Worm (Caenorhabditis elegans) whole organism, young adult: ENCODE measurements around the gene ssup-72.
A peak's percentile ranks its signal among the peaks of the same experiment; 100 is the strongest.

ENCODE experiments used
- B0019.2 ChIP-seq: fragments of 200-800 bp; sonication (Bioruptor generic); conservative IDR thresholded peaks from 2 replicates; pipeline ENCODE4 v1.3.6; 2022; ENCODE audit warnings: missing genetic modification reagents, missing genetic modification characterization, missing compliant biosample characterization
- B0261.1 ChIP-seq: sonication (generic microtip); optimal IDR thresholded peaks from 2 replicates; lab custom pipeline; 2016; ENCODE audit warnings: mild to moderate bottlenecking, missing genetic modification characterization, moderate library complexity, missing compliant biosample characterization
- B0336.3 ChIP-seq: fragments of 200-800 bp; sonication (Bioruptor generic); IDR thresholded peaks from 2 replicates; pipeline ENCODE4 v1.3.6; 2022; ENCODE audit warnings: missing genetic modification characterization, missing compliant biosample characterization
- F10E7.11 ChIP-seq: sonication (generic microtip); optimal IDR thresholded peaks from 2 replicates; lab custom pipeline; 2017; ENCODE audit warnings: mild to moderate bottlenecking, missing genetic modification characterization, moderate library complexity, missing compliant biosample characterization
- F33H1.4 ChIP-seq: fragments of 200-800 bp; sonication (Bioruptor generic); IDR thresholded peaks from 2 replicates; pipeline ENCODE4 v1.3.6; 2022; ENCODE audit warnings: missing genetic modification reagents, missing genetic modification characterization, missing compliant biosample characterization
- F39B2.1 ChIP-seq: fragments of 200-800 bp; sonication (Bioruptor generic); IDR thresholded peaks from 2 replicates; pipeline ENCODE4 v1.3.6; 2022; ENCODE audit warnings: missing genetic modification reagents, missing genetic modification characterization, missing compliant biosample characterization
- F55B11.4 ChIP-seq: sonication (generic microtip); optimal IDR thresholded peaks from 2 replicates; lab custom pipeline; 2016; ENCODE audit warnings: missing compliant biosample characterization, missing genetic modification characterization, borderline replicate concordance; ENCODE audit not compliant: insufficient read depth
- F57A8.1 ChIP-seq: fragments of 200-800 bp; sonication (Bioruptor generic); optimal IDR thresholded peaks from 2 replicates; lab custom pipeline; 2018; ENCODE audit warnings: mild to moderate bottlenecking, missing genetic modification characterization, moderate library complexity, missing compliant biosample characterization
- K12H6.12 ChIP-seq: fragments of 200-800 bp; sonication (Bioruptor generic); optimal IDR thresholded peaks from 2 replicates; lab custom pipeline; 2018; ENCODE audit warnings: mild to moderate bottlenecking, missing genetic modification characterization, missing compliant biosample characterization
- T07F8.4 ChIP-seq: sonication (generic microtip); optimal IDR thresholded peaks from 2 replicates; lab custom pipeline; 2016; ENCODE audit warnings: mild to moderate bottlenecking, missing genetic modification characterization, moderate library complexity, missing compliant biosample characterization
- Y56A3A.18 ChIP-seq: fragments of 200-800 bp; sonication (Bioruptor generic); IDR thresholded peaks from 2 replicates; pipeline ENCODE4 v1.3.6; 2022; ENCODE audit warnings: missing genetic modification reagents, missing genetic modification characterization, missing compliant biosample characterization
- Y79H2A.3 ChIP-seq: fragments of 200-800 bp; sonication (Bioruptor generic); conservative IDR thresholded peaks from 2 replicates; pipeline ENCODE4 v1.3.6; 2022; ENCODE audit warnings: missing genetic modification reagents, missing genetic modification characterization, missing compliant biosample characterization
- Y95B8A.8 ChIP-seq: fragments of 200-800 bp; sonication (Bioruptor generic); IDR thresholded peaks from 2 replicates; pipeline ENCODE4 v1.3.6; 2022; ENCODE audit warnings: missing genetic modification reagents, missing genetic modification characterization, missing compliant biosample characterization
- akir-1 ChIP-seq: fragments of 200-800 bp; sonication (Bioruptor generic); optimal IDR thresholded peaks from 2 replicates; lab custom pipeline; 2018; ENCODE audit warnings: mild to moderate bottlenecking, missing genetic modification characterization, moderate library complexity, missing compliant biosample characterization
- aptf-2 ChIP-seq: fragments of 200-800 bp; sonication (Bioruptor generic); conservative IDR thresholded peaks from 2 replicates; pipeline ENCODE4 v1.3.6; 2022; ENCODE audit warnings: missing genetic modification reagents, missing genetic modification characterization, missing compliant biosample characterization
- aptf-3 ChIP-seq: fragments of 200-800 bp; sonication (Bioruptor generic); IDR thresholded peaks from 2 replicates; pipeline ENCODE4 v1.3.6; 2022; ENCODE audit warnings: missing genetic modification characterization, missing compliant biosample characterization
- attf-3 ChIP-seq: fragments of 200-800 bp; sonication (Bioruptor generic); conservative IDR thresholded peaks from 2 replicates; pipeline ENCODE4 v1.3.6; 2022; ENCODE audit warnings: missing genetic modification reagents, missing genetic modification characterization, missing compliant biosample characterization
- attf-5 ChIP-seq: fragments of 200-800 bp; sonication (Bioruptor generic); optimal IDR thresholded peaks from 2 replicates; lab custom pipeline; 2018; ENCODE audit warnings: mild to moderate bottlenecking, missing genetic modification characterization, missing compliant biosample characterization
- bed-2 ChIP-seq: fragments of 200-800 bp; sonication (Bioruptor generic); IDR thresholded peaks from 2 replicates; pipeline ENCODE4 v1.3.6; 2022; ENCODE audit warnings: missing genetic modification reagents, missing genetic modification characterization, missing compliant biosample characterization
- cebp-1 ChIP-seq, 2 experiments: fragments of 200-800 bp in 1 of 2; sonication (Bioruptor generic) in 1 of 2; sonication (generic microtip) in 1 of 2; IDR thresholded peaks in 1 of 2; optimal IDR thresholded peaks in 1 of 2; 2 replicates each; pipeline versions ENCODE4 v1.3.6 to Lab custom; 2017 to 2022; ENCODE audit warnings: missing compliant biosample characterization in 2 of 2, missing genetic modification characterization in 2 of 2, mild to moderate bottlenecking in 1 of 2, missing genetic modification reagents in 1 of 2, moderate library complexity in 1 of 2
- cebp-2 ChIP-seq: fragments of 200-800 bp; sonication (Bioruptor generic); IDR thresholded peaks from 2 replicates; pipeline ENCODE4 v1.3.6; 2022; ENCODE audit warnings: missing genetic modification characterization, missing compliant biosample characterization
- ceh-27 ChIP-seq: fragments of 200-800 bp; sonication (Bioruptor generic); optimal IDR thresholded peaks from 2 replicates; lab custom pipeline; 2018; ENCODE audit warnings: mild to moderate bottlenecking, missing genetic modification characterization, moderate library complexity, missing compliant biosample characterization
- egl-44 ChIP-seq: fragments of 200-800 bp; sonication (Bioruptor generic); IDR thresholded peaks from 2 replicates; pipeline ENCODE4 v1.3.6; 2022; ENCODE audit warnings: missing genetic modification reagents, missing genetic modification characterization, missing compliant biosample characterization
- ets-4 ChIP-seq: fragments of 200-800 bp; sonication (Bioruptor generic); optimal IDR thresholded peaks from 2 replicates; lab custom pipeline; 2018; ENCODE audit warnings: mild to moderate bottlenecking, missing genetic modification characterization, missing compliant biosample characterization
- fkh-3 ChIP-seq: sonication (generic microtip); optimal IDR thresholded peaks from 2 replicates; lab custom pipeline; 2016; ENCODE audit warnings: mild to moderate bottlenecking, missing genetic modification characterization, missing compliant biosample characterization
- let-526 ChIP-seq: fragments of 200-800 bp; sonication (Bioruptor generic); IDR thresholded peaks from 2 replicates; pipeline ENCODE4 v1.3.6; 2022; ENCODE audit warnings: missing genetic modification reagents, missing genetic modification characterization, missing compliant biosample characterization
- lin-26 ChIP-seq: fragments of 200-800 bp; sonication (Bioruptor generic); IDR thresholded peaks from 2 replicates; pipeline ENCODE4 v1.3.6; 2022; ENCODE audit warnings: missing genetic modification reagents, missing genetic modification characterization, missing compliant biosample characterization
- lin-35 ChIP-seq, 3 experiments: fragments of 150-350 bp in 2 of 3; sonication (generic microtip) in 1 of 3; optimal IDR thresholded peaks; 2 replicates each; lab custom pipeline; 2014 to 2018; ENCODE audit warnings: missing biosample characterization in 3 of 3, missing genetic modification characterization in 3 of 3, missing genetic modification reagents in 3 of 3
- lsl-1 ChIP-seq: fragments of 200-800 bp; sonication (Bioruptor generic); optimal IDR thresholded peaks from 2 replicates; lab custom pipeline; 2018; ENCODE audit warnings: mild to moderate bottlenecking, missing genetic modification characterization, moderate library complexity, missing compliant biosample characterization
- madf-10 ChIP-seq: sonication (generic microtip); optimal IDR thresholded peaks from 2 replicates; lab custom pipeline; 2016; ENCODE audit warnings: mild to moderate bottlenecking, missing genetic modification characterization, missing compliant biosample characterization
- madf-8 ChIP-seq: fragments of 200-800 bp; sonication (Bioruptor generic); conservative IDR thresholded peaks from 2 replicates; pipeline ENCODE4 v1.3.6; 2022; ENCODE audit warnings: missing genetic modification reagents, missing genetic modification characterization, missing compliant biosample characterization
- mcd-1 ChIP-seq: fragments of 200-800 bp; sonication (Bioruptor generic); IDR thresholded peaks from 2 replicates; pipeline ENCODE4 v1.3.6; 2022; ENCODE audit warnings: missing genetic modification reagents, missing genetic modification characterization, missing compliant biosample characterization
- nfya-2 ChIP-seq: fragments of 200-800 bp; sonication (Bioruptor generic); IDR thresholded peaks from 2 replicates; pipeline ENCODE4 v1.3.6; 2022; ENCODE audit warnings: missing genetic modification reagents, missing genetic modification characterization, missing compliant biosample characterization
- nfyb-1 ChIP-seq: fragments of 200-800 bp; sonication (Bioruptor generic); IDR thresholded peaks from 2 replicates; pipeline ENCODE4 v1.3.6; 2022; ENCODE audit warnings: missing genetic modification reagents, missing genetic modification characterization, missing compliant biosample characterization
- nhr-27 ChIP-seq: fragments of 200-800 bp; sonication (Bioruptor generic); optimal IDR thresholded peaks from 2 replicates; lab custom pipeline; 2018; ENCODE audit warnings: mild to moderate bottlenecking, missing genetic modification characterization, moderate library complexity, missing compliant biosample characterization
- pha-4 ChIP-seq: fragments of 150-350 bp; sonication (generic microtip); optimal IDR thresholded peaks from 2 replicates; lab custom pipeline; 2014; ENCODE audit warnings: missing biosample characterization, missing genetic modification reagents, missing genetic modification characterization
- rpc-1 ChIP-seq, 2 experiments: fragments of 150-350 bp in 1 of 2; sonication (generic microtip) in 1 of 2; optimal IDR thresholded peaks; 2 replicates each; lab custom pipeline; 2014 to 2018; ENCODE audit warnings: missing biosample characterization in 1 of 2, missing genetic modification characterization in 1 of 2, missing genetic modification reagents in 1 of 2, missing genotype in 1 of 2
- snpc-1.1 ChIP-seq: sonication (generic microtip); optimal IDR thresholded peaks from 2 replicates; lab custom pipeline; 2017; ENCODE audit warnings: missing genetic modification characterization, mild to moderate bottlenecking, missing compliant biosample characterization, antibody characterized with exemption, moderate library complexity, missing genotype, missing genetic modification reagents; ENCODE audit not compliant: insufficient read depth
- snpc-1.3 ChIP-seq: sonication (generic microtip); optimal IDR thresholded peaks from 2 replicates; lab custom pipeline; 2017; ENCODE audit warnings: missing genetic modification characterization, mild to moderate bottlenecking, missing compliant biosample characterization, antibody characterized with exemption, moderate library complexity, missing genotype, missing genetic modification reagents; ENCODE audit not compliant: insufficient read depth
- somi-1 ChIP-seq: fragments of 200-800 bp; sonication (Bioruptor generic); optimal IDR thresholded peaks from 2 replicates; lab custom pipeline; 2018; ENCODE audit warnings: mild to moderate bottlenecking, missing genetic modification characterization, missing compliant biosample characterization
- tbp1 ChIP-seq: fragments of 200-800 bp; sonication (Bioruptor generic); optimal IDR thresholded peaks from 2 replicates; lab custom pipeline; 2018; ENCODE audit warnings: mild to moderate bottlenecking, missing genetic modification characterization, missing compliant biosample characterization
- tbx-9 ChIP-seq: sonication (generic microtip); optimal IDR thresholded peaks from 2 replicates; lab custom pipeline; 2016; ENCODE audit warnings: borderline replicate concordance, missing genetic modification characterization, inconsistent platforms, missing compliant biosample characterization
- xnd-1 ChIP-seq: sonication (generic microtip); optimal IDR thresholded peaks from 2 replicates; lab custom pipeline; 2016; ENCODE audit warnings: missing genotype, missing genetic modification reagents, missing genetic modification characterization, missing compliant biosample characterization
- zfh-2 ChIP-seq: fragments of 200-800 bp; sonication (Bioruptor generic); conservative IDR thresholded peaks from 2 replicates; pipeline ENCODE4 v1.3.6; 2022; ENCODE audit warnings: missing genetic modification reagents, missing genetic modification characterization, missing compliant biosample characterization
- ztf-18 ChIP-seq: sonication (generic microtip); optimal IDR thresholded peaks from 2 replicates; lab custom pipeline; 2016; ENCODE audit warnings: missing genotype, mild to moderate bottlenecking, missing genetic modification characterization, missing compliant biosample characterization
- ztf-22 ChIP-seq: fragments of 200-800 bp; sonication (Bioruptor generic); optimal IDR thresholded peaks from 2 replicates; lab custom pipeline; 2018; ENCODE audit warnings: mild to moderate bottlenecking, missing genetic modification characterization, moderate library complexity, missing compliant biosample characterization
- ztf-3 ChIP-seq: fragments of 200-800 bp; sonication (Bioruptor generic); optimal IDR thresholded peaks from 2 replicates; lab custom pipeline; 2018; ENCODE audit warnings: mild to moderate bottlenecking, missing genetic modification characterization, missing compliant biosample characterization

The ssup-72 gene

DNA sequence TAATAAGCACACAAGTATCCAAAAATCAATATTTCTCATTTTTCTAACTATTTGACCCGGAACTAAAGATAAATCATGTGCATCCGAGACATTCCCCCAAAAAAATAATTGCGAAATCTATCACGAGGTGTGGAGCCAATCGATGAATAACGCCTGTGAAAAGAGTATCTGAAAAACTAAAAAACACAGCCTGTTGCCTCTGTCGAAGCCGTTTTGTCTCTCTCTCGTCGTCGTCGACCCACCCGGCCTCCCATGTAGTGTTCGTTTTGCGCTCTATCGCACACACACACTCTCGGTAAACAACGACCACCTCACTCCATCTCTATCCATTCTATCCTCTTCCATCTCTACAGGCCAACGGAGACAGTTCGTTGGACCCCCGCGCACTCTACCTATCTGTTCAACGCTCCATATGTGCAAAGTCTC, 6.4 kb downstream of the ssup-72 start (continued):
- TF ChIP-seq cebp-1 (GFP tag; IDR thresholded peaks at IDR 0.05; lab: Robert Waterston, UW) = peak; percentile 98
- peak; percentile 99 for TF ChIP-seq cebp-1 (tag; optimal IDR thresholded peaks at IDR 0.05; lab: Kevin White, UChicago)
- no peak for TF ChIP-seq rpc-1 (optimal IDR thresholded peaks at IDR 0.05; lab: Kevin White, UChicago)
- no peak for TF ChIP-seq rpc-1 (tag; optimal IDR thresholded peaks at IDR 0.05; lab: Kevin White, UChicago)
- no peak for TF ChIP-seq F57A8.1 (GFP tag; lab: Kevin White, UChicago)
- no peak for TF ChIP-seq let-526 (GFP tag; lab: Robert Waterston, UW)
- no peak for TF ChIP-seq akir-1 (GFP tag; lab: Kevin White, UChicago)
- TF ChIP-seq ets-4 (GFP tag; lab: Kevin White, UChicago) = no peak
- peak; percentile 76 for TF ChIP-seq ceh-27 (GFP tag; lab: Kevin White, UChicago)
- TF ChIP-seq pha-4 = no peak
- no peak for TF ChIP-seq F10E7.11
- no peak for TF ChIP-seq Y56A3A.18 (GFP tag; lab: Robert Waterston, UW)
- TF ChIP-seq fkh-3 (tag; lab: Kevin White, UChicago) = no peak
- TF ChIP-seq aptf-3 (GFP tag; lab: Robert Waterston, UW) = no peak
- no peak for TF ChIP-seq madf-10 (tag; lab: Kevin White, UChicago)
- TF ChIP-seq tbp1 (GFP tag; lab: Kevin White, UChicago) = peak; percentile 26
- TF ChIP-seq mcd-1 (GFP tag; lab: Robert Waterston, UW) = peak; percentile 70
- TF ChIP-seq xnd-1 (tag; lab: Kevin White, UChicago) = no peak
- TF ChIP-seq aptf-2 (GFP tag; lab: Robert Waterston, UW) = no peak
- TF ChIP-seq somi-1 (GFP tag; lab: Kevin White, UChicago) = peak; percentile 52
- TF ChIP-seq B0019.2 (GFP tag; lab: Robert Waterston, UW) = no peak
- no peak for TF ChIP-seq snpc-1.1 (tag; lab: Kevin White, UChicago)
- TF ChIP-seq T07F8.4 (tag; lab: Kevin White, UChicago) = no peak
- no peak for TF ChIP-seq tbx-9 (tag; lab: Kevin White, UChicago)
- no peak for TF ChIP-seq F39B2.1 (GFP tag; lab: Robert Waterston, UW)
- no peak for TF ChIP-seq Y95B8A.8 (GFP tag; lab: Robert Waterston, UW)
- peak; percentile 92 for TF ChIP-seq attf-5 (GFP tag; lab: Kevin White, UChicago)
- TF ChIP-seq nhr-27 (tag; lab: Kevin White, UChicago) = no peak
- no peak for TF ChIP-seq B0261.1 (tag; lab: Kevin White, UChicago)
- TF ChIP-seq ztf-3 = no peak
- no peak for TF ChIP-seq lsl-1 (GFP tag; lab: Kevin White, UChicago)
- TF ChIP-seq nfya-2 = no peak
- peak; percentile 41 for TF ChIP-seq B0336.3
- TF ChIP-seq lin-26 (GFP tag; lab: Robert Waterston, UW) = 0 out of 2 replicates have a peak, but pooled peaks have one; percentile 44
- no peak for TF ChIP-seq F55B11.4
- TF ChIP-seq Y79H2A.3 (GFP tag; lab: Robert Waterston, UW) = no peak
- no peak for TF ChIP-seq snpc-1.3
- TF ChIP-seq K12H6.12 (tag; lab: Kevin White, UChicago) = peak; percentile 91
- TF ChIP-seq F33H1.4 (GFP tag; lab: Robert Waterston, UW) = no peak
- no peak for TF ChIP-seq ztf-22 (GFP tag; lab: Kevin White, UChicago)
- TF ChIP-seq nfyb-1 (GFP tag; lab: Robert Waterston, UW) = peak; percentile 82
- 0 out of 2 replicates have a peak, but pooled peaks have one; percentile 15 for TF ChIP-seq cebp-2
- TF ChIP-seq madf-8 (GFP tag; lab: Robert Waterston, UW) = no peak
- TF ChIP-seq lin-35 (GFP tag; optimal IDR thresholded peaks at IDR 0.05; lab: Kevin White, UChicago) = peak in 1 of 3 experiments; percentile 41
- no peak for TF ChIP-seq egl-44 (GFP tag; lab: Robert Waterston, UW)
- peak; percentile 34; the same call in 1 of the 2 replicates for TF ChIP-seq attf-3
- TF ChIP-seq zfh-2 (GFP tag; lab: Robert Waterston, UW) = peak; percentile 82
- TF ChIP-seq bed-2 = no peak
- TF ChIP-seq ztf-18 (tag; lab: Kevin White, UChicago) = peak; percentile 39
